Worm (Caenorhabditis elegans): Measurements from ENCODE around the gene ttbk-4.

ce11 chrIV:10110870-10111269 is 35.9 kb upstream of the ttbk-4 start:
- TF ChIP-seq flt-1 (GFP tag; IDR thresholded peaks at IDR 0.05) (no peak), ama-1 (optimal IDR thresholded peaks at IDR 0.05) (no peak), B0310.2 (tag; optimal IDR thresholded peaks at IDR 0.05) (no peak)
